Fruit fly (Drosophila melanogaster): Measurements from ENCODE around the gene PolG1.

The PolG1 gene

dm6 chr2L:13793405-13793804, 34.2 kb downstream of the PolG1 start, which contains the start of gene Sec71 (continued):
- TF ChIP-seq CG4854 (GFP tag; optimal IDR thresholded peaks at IDR 0.05) = no peak
- TF ChIP-seq CHES-1-like (GFP tag; optimal IDR thresholded peaks at IDR 0.05) = peak; percentile 15
- TF ChIP-seq MBD-R2 (GFP tag; IDR thresholded peaks at IDR 0.05) = peak; percentile 64
- TF ChIP-seq bcd (GFP tag; optimal IDR thresholded peaks at IDR 0.05) = no peak
- TF ChIP-seq HHEX (GFP tag; optimal IDR thresholded peaks at IDR 0.05) = no peak

DNA sequence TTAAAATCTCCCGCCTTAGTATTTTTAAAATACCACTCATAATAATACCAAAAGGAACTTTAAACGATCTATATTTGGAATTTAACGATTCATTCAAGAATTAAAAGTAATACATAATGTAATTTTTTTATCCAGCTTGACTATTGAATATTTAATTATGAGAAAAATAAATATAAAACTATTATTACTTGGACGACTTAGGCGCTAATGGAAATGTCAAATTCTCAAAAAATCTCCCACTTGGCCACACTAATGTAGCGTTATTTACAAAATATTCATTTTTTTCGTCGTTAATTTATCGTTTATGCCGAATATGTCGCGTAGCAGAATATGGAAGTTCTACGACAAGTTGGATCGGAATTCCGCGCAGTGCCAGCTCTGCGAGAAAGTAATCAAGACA, 36.9 kb downstream of the PolG1 start, which contains the start of gene CG16863:
Gene CG16863 (plus strand): TSS at position 245 of the 400 bp plus-strand sequence.
- TF ChIP-seq bsh (GFP tag; optimal IDR thresholded peaks at IDR 0.05) (no peak), stc (GFP tag; IDR thresholded peaks at IDR 0.05) (no peak), CG34376 (GFP tag; optimal IDR thresholded peaks at IDR 0.05) (no peak), CG17359 (tag; optimal IDR thresholded peaks at IDR 0.05) (peak; percentile 49), CG10267 (tag; optimal IDR thresholded peaks at IDR 0.05) (peak; percentile 75), CG8290 (GFP tag; optimal IDR thresholded peaks at IDR 0.05) (no peak), CG8290 (tag; optimal IDR thresholded peaks at IDR 0.05) (no peak), unc-4 (GFP tag; IDR thresholded peaks at IDR 0.05; ENCODE audit: partially characterized antibody) (no peak), CG17829 (tag; optimal IDR thresholded peaks at IDR 0.05) (peak; percentile 17), trem (tag; optimal IDR thresholded peaks at IDR 0.05) (peak; percentile 28), Dip3 (GFP tag; optimal IDR thresholded peaks at IDR 0.05) (no peak), pzg (GFP tag; optimal IDR thresholded peaks at IDR 0.05) (peak; percentile 28), gcm (GFP tag; optimal IDR thresholded peaks at IDR 0.05) (no peak), Scr (GFP tag; IDR thresholded peaks at IDR 0.05; ENCODE audit: partially characterized antibody) (no peak), Dp (GFP tag; optimal IDR thresholded peaks at IDR 0.05) (peak; percentile 73), Myb (GFP tag; optimal IDR thresholded peaks at IDR 0.05) (peak; percentile 56), CG12155 (GFP tag; optimal IDR thresholded peaks at IDR 0.05) (no peak), CG43689 (GFP tag; IDR thresholded peaks at IDR 0.05) (no peak), CG34422 (GFP tag; IDR thresholded peaks at IDR 0.05) (no peak), BEAF-32 (GFP tag; optimal IDR thresholded peaks at IDR 0.05) (peak; percentile 14), MBD-R2 (GFP tag; IDR thresholded peaks at IDR 0.05) (0 out of 2 replicates have a peak, but pooled peaks have one; percentile 38), CG14710 (tag; optimal IDR thresholded peaks at IDR 0.05) (peak; percentile 33), Sry-β (GFP tag; optimal IDR thresholded peaks at IDR 0.05) (no peak), CG9797 (GFP tag; optimal IDR thresholded peaks at IDR 0.05) (peak; percentile 51), CG1024 (GFP tag; IDR thresholded peaks at IDR 0.05) (no peak), kay (GFP tag; optimal IDR thresholded peaks at IDR 0.05) (no peak), Spps (tag; optimal IDR thresholded peaks at IDR 0.05) (no peak), insv (GFP tag; optimal IDR thresholded peaks at IDR 0.05) (no peak), al (GFP tag; IDR thresholded peaks at IDR 0.05) (no peak), phol (tag; optimal IDR thresholded peaks at IDR 0.05) (peak; percentile 2), CG16813 (GFP tag; IDR thresholded peaks at IDR 0.05; ENCODE audit: partially characterized antibody) (no peak), Max (GFP tag; optimal IDR thresholded peaks at IDR 0.05) (no peak), MTF-1 (GFP tag; optimal IDR thresholded peaks at IDR 0.05; ENCODE audit: borderline replicate concordance) (no peak), nom (GFP tag; optimal IDR thresholded peaks at IDR 0.05) (no peak), Side (GFP tag; optimal IDR thresholded peaks at IDR 0.05) (no peak), her (GFP tag; optimal IDR thresholded peaks at IDR 0.05) (no peak), gfzf (GFP tag; optimal IDR thresholded peaks at IDR 0.05) (peak; percentile 66), cato (GFP tag; optimal IDR thresholded peaks at IDR 0.05; ENCODE audit: borderline replicate concordance) (no peak), E2f2 (GFP tag; IDR thresholded peaks at IDR 0.05) (peak; percentile 82), stwl (tag; optimal IDR thresholded peaks at IDR 0.05) (peak; percentile 47), ftz-f1 (GFP tag; optimal IDR thresholded peaks at IDR 0.05) (no peak), CG6272 (GFP tag; IDR thresholded peaks at IDR 0.05) (no peak), CG13894 (tag; optimal IDR thresholded peaks at IDR 0.05) (no peak), CG12769 (tag; optimal IDR thresholded peaks at IDR 0.05) (no peak), CG6683 (GFP tag; optimal IDR thresholded peaks at IDR 0.05) (no peak)

Measured in whole organism, embryonic.